Fruit fly (Drosophila melanogaster) whole organism, prepupa: ENCODE data around the gene TfIIFalpha.

Source experiments
- Blimp-1 ChIP-seq: fragments of 200-800 bp; sonication (Bioruptor generic); optimal IDR thresholded peaks from 3 replicates; lab custom pipeline; 2017; ENCODE audit warnings: missing biosample characterization, missing genetic modification characterization, mild to moderate bottlenecking, moderate library complexity, missing genetic modification reagents
- CG10669 ChIP-seq: fragments of 200-800 bp; sonication (Bioruptor generic); optimal IDR thresholded peaks from 3 replicates; lab custom pipeline; 2018; ENCODE audit warnings: missing biosample characterization, mild to moderate bottlenecking, missing genetic modification characterization, moderate library complexity
- CG15336 ChIP-seq: fragments of 200-800 bp; sonication (Bioruptor generic); IDR thresholded peaks from 2 replicates; pipeline ENCODE4 v1.3.6; 2022; ENCODE audit warnings: missing biosample characterization, missing genetic modification characterization
- CG1621 ChIP-seq: fragments of 200-800 bp; sonication (Bioruptor generic); optimal IDR thresholded peaks from 3 replicates; lab custom pipeline; 2018; ENCODE audit warnings: missing biosample characterization, mild to moderate bottlenecking, missing genetic modification characterization
- CG3032 ChIP-seq: fragments of 200-800 bp; optimal IDR thresholded peaks from 2 replicates; lab custom pipeline; 2019; ENCODE audit warnings: missing biosample characterization, mild to moderate bottlenecking, missing genetic modification characterization, moderate library complexity
- CG31627 ChIP-seq: fragments of 200-800 bp; sonication (Bioruptor generic); optimal IDR thresholded peaks from 3 replicates; lab custom pipeline; 2016; ENCODE audit warnings: missing biosample characterization, missing genetic modification characterization
- CG3919 ChIP-seq: fragments of 200-800 bp; sonication (Bioruptor generic); optimal IDR thresholded peaks from 3 replicates; lab custom pipeline; 2016; ENCODE audit warnings: missing biosample characterization, missing genetic modification characterization
- CG6276 ChIP-seq: fragments of 200-800 bp; sonication (Bioruptor generic); optimal IDR thresholded peaks from 2 replicates; lab custom pipeline; 2017; ENCODE audit warnings: missing biosample characterization, mild to moderate bottlenecking, missing genetic modification characterization
- CG6792 ChIP-seq: fragments of 200-800 bp; sonication (Bioruptor generic); optimal IDR thresholded peaks from 3 replicates; lab custom pipeline; 2016; ENCODE audit warnings: missing biosample characterization, missing genetic modification characterization
- CG6854 ChIP-seq: fragments of 200-800 bp; sonication (Bioruptor generic); optimal IDR thresholded peaks from 2 replicates; lab custom pipeline; 2017; ENCODE audit warnings: missing biosample characterization, mild to moderate bottlenecking, missing genetic modification characterization
- CG7368 ChIP-seq: fragments of 200-800 bp; sonication (Bioruptor generic); optimal IDR thresholded peaks from 3 replicates; lab custom pipeline; 2016; ENCODE audit warnings: missing biosample characterization, missing genetic modification characterization
- CG8319 ChIP-seq: fragments of 200-800 bp; sonication (Bioruptor generic); optimal IDR thresholded peaks from 3 replicates; lab custom pipeline; 2016; ENCODE audit warnings: missing biosample characterization, missing genetic modification characterization
- CG8632 ChIP-seq: fragments of 200-800 bp; sonication (Bioruptor generic); optimal IDR thresholded peaks from 3 replicates; lab custom pipeline; 2016; ENCODE audit warnings: missing biosample characterization, missing genetic modification characterization
- CG9139 ChIP-seq: fragments of 200-800 bp; sonication (Bioruptor generic); optimal IDR thresholded peaks from 3 replicates; lab custom pipeline; 2017; ENCODE audit warnings: missing biosample characterization, mild to moderate bottlenecking, missing genetic modification characterization
- Eip75B ChIP-seq: fragments of 200-800 bp; sonication (Bioruptor generic); optimal IDR thresholded peaks from 3 replicates; lab custom pipeline; 2016; ENCODE audit warnings: missing biosample characterization, missing genetic modification characterization
- Eip78C ChIP-seq: fragments of 200-800 bp; sonication (Bioruptor generic); peaks from one replicate; lab custom pipeline; 2016; ENCODE audit warnings: missing biosample characterization, missing genetic modification characterization
- Ets96B ChIP-seq: fragments of 200-800 bp; optimal IDR thresholded peaks from 2 replicates; lab custom pipeline; 2019; ENCODE audit warnings: missing biosample characterization, mild to moderate bottlenecking, missing genetic modification characterization, moderate library complexity
- Hr4 ChIP-seq: fragments of 200-800 bp; sonication (Bioruptor generic); optimal IDR thresholded peaks from 3 replicates; lab custom pipeline; 2016; ENCODE audit warnings: missing biosample characterization, missing genetic modification characterization
- Lpt ChIP-seq: fragments of 200-800 bp; sonication (Bioruptor generic); optimal IDR thresholded peaks from 3 replicates; lab custom pipeline; 2016; ENCODE audit warnings: missing biosample characterization, missing genetic modification characterization
- Met ChIP-seq: fragments of 200-800 bp; sonication (Bioruptor generic); optimal IDR thresholded peaks from 3 replicates; lab custom pipeline; 2016; ENCODE audit warnings: missing biosample characterization, missing genetic modification characterization
- Sox102F ChIP-seq: fragments of 200-800 bp; sonication (Bioruptor generic); optimal IDR thresholded peaks from 2 replicates; lab custom pipeline; 2016; ENCODE audit warnings: missing biosample characterization, mild to moderate bottlenecking, missing genetic modification characterization
- Sox14 ChIP-seq: fragments of 200-800 bp; sonication (Bioruptor generic); optimal IDR thresholded peaks from 3 replicates; lab custom pipeline; 2016; ENCODE audit warnings: missing biosample characterization, missing genetic modification characterization
- achi ChIP-seq: fragments of 200-800 bp; sonication (Bioruptor generic); optimal IDR thresholded peaks from 3 replicates; lab custom pipeline; 2016; ENCODE audit warnings: missing biosample characterization, missing genetic modification characterization
- acj6 ChIP-seq: fragments of 200-800 bp; sonication (Bioruptor generic); optimal IDR thresholded peaks from 3 replicates; lab custom pipeline; 2016; ENCODE audit warnings: missing biosample characterization, missing genetic modification characterization
- dac ChIP-seq: fragments of 200-800 bp; sonication (Bioruptor generic); optimal IDR thresholded peaks from 2 replicates; lab custom pipeline; 2017; ENCODE audit warnings: missing biosample characterization, mild to moderate bottlenecking, missing genetic modification characterization
- dsx ChIP-seq: fragments of 200-800 bp; optimal IDR thresholded peaks from 3 replicates; lab custom pipeline; 2019; ENCODE audit warnings: missing biosample characterization, mild to moderate bottlenecking, missing genetic modification characterization, moderate library complexity; ENCODE audit not compliant: poor library complexity, severe bottlenecking
- eg ChIP-seq: fragments of 200-800 bp; sonication (Bioruptor generic); IDR thresholded peaks from 3 replicates; pipeline ENCODE4 v1.3.6; 2022; ENCODE audit warnings: missing biosample characterization, missing genetic modification characterization
- esn ChIP-seq: fragments of 200-800 bp; sonication (Bioruptor generic); optimal IDR thresholded peaks from 2 replicates; lab custom pipeline; 2016; ENCODE audit warnings: missing biosample characterization, mild to moderate bottlenecking, missing genetic modification characterization, moderate library complexity
- fd59A ChIP-seq: fragments of 200-800 bp; sonication (Bioruptor generic); optimal IDR thresholded peaks from 2 replicates; lab custom pipeline; 2017; ENCODE audit warnings: missing biosample characterization, mild to moderate bottlenecking, missing genetic modification characterization, missing genetic modification reagents
- fkh ChIP-seq: fragments of 200-800 bp; sonication (Bioruptor generic); optimal IDR thresholded peaks from 3 replicates; lab custom pipeline; 2017; ENCODE audit warnings: missing biosample characterization, mild to moderate bottlenecking, missing genetic modification characterization, moderate library complexity
- net ChIP-seq: fragments of 200-800 bp; sonication (Bioruptor generic); optimal IDR thresholded peaks from 3 replicates; lab custom pipeline; 2016; ENCODE audit warnings: missing biosample characterization, missing genetic modification characterization
- salr ChIP-seq, 2 experiments: fragments of 200-800 bp; sonication (Bioruptor generic); optimal IDR thresholded peaks; 3 replicates each; lab custom pipeline; 2016 to 2018; ENCODE audit warnings: missing biosample characterization in 2 of 2, missing genetic modification characterization in 2 of 2, mild to moderate bottlenecking in 1 of 2
- spab ChIP-seq: fragments of 200-800 bp; sonication (Bioruptor generic); optimal IDR thresholded peaks from 2 replicates; lab custom pipeline; 2017; ENCODE audit warnings: missing biosample characterization, mild to moderate bottlenecking, missing genetic modification characterization, missing genetic modification reagents
- ss ChIP-seq, 2 experiments: fragments of 200-800 bp; sonication (Bioruptor generic); optimal IDR thresholded peaks; 2 replicates in 1 of 2; 3 replicates in 1 of 2; lab custom pipeline; 2017 to 2018; ENCODE audit warnings: mild to moderate bottlenecking in 2 of 2, missing biosample characterization in 2 of 2, missing genetic modification characterization in 2 of 2, moderate library complexity in 1 of 2
- svp ChIP-seq: fragments of 200-800 bp; sonication (Bioruptor generic); peaks from one replicate; lab custom pipeline; 2016; ENCODE audit warnings: missing biosample characterization, missing genetic modification characterization
- topi ChIP-seq: fragments of 200-800 bp; sonication (Bioruptor generic); optimal IDR thresholded peaks from 3 replicates; lab custom pipeline; 2016; ENCODE audit warnings: missing biosample characterization, missing genetic modification characterization
- vri ChIP-seq: fragments of 200-800 bp; sonication (Bioruptor generic); optimal IDR thresholded peaks from 3 replicates; lab custom pipeline; 2016; ENCODE audit warnings: missing biosample characterization, mild to moderate bottlenecking, missing genetic modification characterization

Gene TfIIFalpha

DNA sequence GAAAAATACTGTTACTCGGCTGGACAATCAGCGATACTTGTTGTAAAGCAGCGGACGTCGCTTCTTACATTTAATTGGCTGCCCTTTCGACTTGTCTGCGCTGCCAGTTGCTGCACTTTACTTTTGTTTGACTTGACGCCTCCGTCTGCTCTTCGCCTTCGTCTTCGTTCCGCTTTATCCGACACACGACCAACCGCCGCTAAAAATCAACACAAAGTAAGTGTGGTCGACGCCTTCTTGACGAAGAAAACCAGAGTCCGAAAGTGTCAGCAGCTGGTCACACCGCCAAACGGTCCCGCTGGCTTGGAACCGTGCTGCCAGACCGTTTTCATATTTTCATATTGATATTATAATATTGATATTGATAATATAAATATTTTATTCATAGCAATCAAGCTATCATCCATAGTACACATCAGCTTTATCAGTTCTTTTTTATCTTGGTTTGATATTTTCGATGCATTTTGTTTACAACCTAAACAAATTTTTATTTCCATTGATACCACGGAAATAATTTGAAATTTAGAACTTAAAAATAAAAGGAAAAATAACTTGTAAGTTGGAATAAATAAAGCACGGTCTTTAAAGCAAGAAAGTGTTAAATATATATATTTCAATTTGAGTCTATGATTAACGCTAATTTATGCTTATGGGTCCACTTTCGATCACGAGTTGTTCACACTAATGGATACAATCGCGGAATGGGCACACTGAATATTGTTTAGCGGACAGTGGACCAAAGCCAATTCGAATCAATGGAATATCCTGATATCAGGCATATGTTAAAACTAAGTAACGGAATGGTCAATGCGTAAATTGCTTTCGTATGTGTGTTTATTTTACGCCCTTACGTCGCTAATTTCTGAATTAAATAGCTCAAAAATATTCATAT lies 25.7 kb downstream of the TfIIFalpha start, which contains the start of gene Dmtn (continued):
- TF ChIP-seq vri (GFP tag; lab: Kevin White, UChicago) (peak; percentile 39), CG3032 (peak; percentile 10), CG6854 (GFP tag; lab: Kevin White, UChicago) (peak; percentile 57)

- TF ChIP-seq ss (GFP tag; optimal IDR thresholded peaks at IDR 0.05; lab: Kevin White, UChicago) (peak in 1 of 2 experiments; percentile 19), CG9139 (GFP tag; lab: Kevin White, UChicago) (no peak), Eip78C (GFP tag; lab: Kevin White, UChicago) (peak; percentile 72), dsx (peak; percentile 59), Sox102F (GFP tag; lab: Kevin White, UChicago) (peak; percentile 29), vri (GFP tag; lab: Kevin White, UChicago) (peak; percentile 36), esn (GFP tag; lab: Kevin White, UChicago) (peak; percentile 13), net (no peak), CG6854 (GFP tag; lab: Kevin White, UChicago) (peak; percentile 41), svp (peak; percentile 69), CG8319 (GFP tag; lab: Kevin White, UChicago) (no peak), Sox14 (peak; percentile 4), CG1621 (tag; lab: Kevin White, UChicago) (peak; percentile 10), CG7368 (GFP tag; lab: Kevin White, UChicago) (peak; percentile 13), Hr4 (GFP tag; lab: Kevin White, UChicago) (no peak), CG31627 (GFP tag; lab: Kevin White, UChicago) (no peak)
- TF ChIP-seq, all 60 proteins: peak for 11
These were observed 26.4 kb downstream of the TfIIFalpha start, which contains the start of gene gpp for dm6 chr3R:6406566-6407098. TSS of gene gpp (plus strand) at chr3R:6406855.

- TF ChIP-seq vri (GFP tag; lab: Kevin White, UChicago) (peak; percentile 31), fd59A (GFP tag; lab: Kevin White, UChicago) (no peak), CG7368 (GFP tag; lab: Kevin White, UChicago) (no peak), svp (peak; percentile 67), fkh (peak; percentile 10), CG6276 (GFP tag; lab: Kevin White, UChicago) (peak; percentile 11), CG10669 (GFP tag; lab: Kevin White, UChicago) (no peak)
These were observed 27.3 kb downstream of the TfIIFalpha start for dm6 chr3R:6407544-6407943.

dm6 chr3R:6408467-6408866 lies 28.2 kb downstream of the TfIIFalpha start:
- TF ChIP-seq CG1621 (tag; lab: Kevin White, UChicago) = no peak
- no peak for TF ChIP-seq dsx
- no peak for TF ChIP-seq vri (GFP tag; lab: Kevin White, UChicago)
- TF ChIP-seq Blimp-1 (GFP tag; lab: Kevin White, UChicago) = no peak
- TF ChIP-seq CG15336 (GFP tag; lab: Robert Waterston, UW) = no peak
- TF ChIP-seq CG8632 (GFP tag; lab: Kevin White, UChicago) = no peak
- no peak for TF ChIP-seq CG6276 (GFP tag; lab: Kevin White, UChicago)
- TF ChIP-seq dac = no peak
- TF ChIP-seq acj6 = no peak
- TF ChIP-seq Lpt (GFP tag; lab: Kevin White, UChicago) = no peak
- TF ChIP-seq Eip75B = no peak
- no peak for TF ChIP-seq achi
- TF ChIP-seq CG3919 (GFP tag; lab: Kevin White, UChicago) = no peak
- TF ChIP-seq CG10669 (GFP tag; lab: Kevin White, UChicago) = no peak

- no peak for TF ChIP-seq salr (GFP tag; optimal IDR thresholded peaks at IDR 0.05; lab: Kevin White, UChicago)
- TF ChIP-seq Met = no peak
- peak; percentile 68 for TF ChIP-seq CG6854 (GFP tag; lab: Kevin White, UChicago)
- TF ChIP-seq Hr4 (GFP tag; lab: Kevin White, UChicago) = no peak
- no peak for TF ChIP-seq Sox102F (GFP tag; lab: Kevin White, UChicago)
- no peak for TF ChIP-seq CG6792 (GFP tag; lab: Kevin White, UChicago)
- TF ChIP-seq Eip75B = peak; percentile 44
- peak; percentile 38 for TF ChIP-seq vri (GFP tag; lab: Kevin White, UChicago)
- peak; percentile 76 to 80 for TF ChIP-seq ss (GFP tag; optimal IDR thresholded peaks at IDR 0.05; lab: Kevin White, UChicago)
- TF ChIP-seq CG31627 (GFP tag; lab: Kevin White, UChicago) = no peak
- peak; percentile 53 for TF ChIP-seq CG1621 (tag; lab: Kevin White, UChicago)
- no peak for TF ChIP-seq net
- TF ChIP-seq CG8632 (GFP tag; lab: Kevin White, UChicago) = peak; percentile 13
- TF ChIP-seq Ets96B (tag; lab: Kevin White, UChicago) = peak; percentile 19
- no peak for TF ChIP-seq topi (GFP tag; lab: Kevin White, UChicago)
- peak; percentile 42 for TF ChIP-seq spab (GFP tag; lab: Kevin White, UChicago)
- no peak for TF ChIP-seq Blimp-1 (GFP tag; lab: Kevin White, UChicago)
- peak; percentile 93 for TF ChIP-seq dsx
- TF ChIP-seq acj6 = no peak
- peak; percentile 12 for TF ChIP-seq CG7368 (GFP tag; lab: Kevin White, UChicago)
- TF ChIP-seq eg (GFP tag; lab: Robert Waterston, UW) = peak; percentile 54; the same call in 2 of the 3 replicates
- TF ChIP-seq CG9139 (GFP tag; lab: Kevin White, UChicago) = peak; percentile 69
These were observed 28.9 kb downstream of the TfIIFalpha start for dm6 chr3R:6409153-6409571.
